Worm (Caenorhabditis elegans) whole organism, L1 larva: Measurements from ENCODE around the gene F49E8.6.
"Not testable (repeated sequence)": the region's sequence is repeated elsewhere in the genome, so short reads cannot be mapped to it uniquely, and the experiment has no call there.

Experiments
- C16A3.4 ChIP-seq: fragments of 150-350 bp; optimal IDR thresholded peaks from 2 replicates; lab custom pipeline; 2014; ENCODE audit warnings: missing biosample characterization, missing genetic modification characterization
- F16B12.6 ChIP-seq: fragments of 150-350 bp; optimal IDR thresholded peaks from 2 replicates; lab custom pipeline; 2014; ENCODE audit warnings: missing biosample characterization, missing genetic modification characterization
- aha-1 ChIP-seq: fragments of 150-350 bp; optimal IDR thresholded peaks from 2 replicates; lab custom pipeline; 2014; ENCODE audit warnings: missing biosample characterization, missing genetic modification characterization
- aly-2 ChIP-seq: fragments of 150-350 bp; optimal IDR thresholded peaks from 2 replicates; lab custom pipeline; 2014; ENCODE audit warnings: missing biosample characterization, missing genetic modification characterization
- ama-1 ChIP-seq: fragments of 150-350 bp; optimal IDR thresholded peaks from 2 replicates; lab custom pipeline; 2014
- blmp-1 ChIP-seq: fragments of 150-350 bp; optimal IDR thresholded peaks from 2 replicates; lab custom pipeline; 2014; ENCODE audit warnings: missing biosample characterization, missing genetic modification characterization
- ceh-88 ChIP-seq: fragments of 200-800 bp; sonication (Bioruptor generic); IDR thresholded peaks from 2 replicates; pipeline ENCODE4 v1.3.6; 2022; ENCODE audit warnings: missing genetic modification characterization, missing compliant biosample characterization
- ceh-90 ChIP-seq: sonication (generic microtip); optimal IDR thresholded peaks from 2 replicates; lab custom pipeline; 2016; ENCODE audit warnings: missing genetic modification characterization, missing compliant biosample characterization
- ces-1 ChIP-seq: fragments of 150-350 bp; optimal IDR thresholded peaks from 2 replicates; lab custom pipeline; 2014; ENCODE audit warnings: missing biosample characterization, missing genetic modification reagents, missing genetic modification characterization
- dpl-1 ChIP-seq, 3 experiments: fragments of 150-350 bp in 2 of 3; sonication (generic microtip) in 1 of 3; optimal IDR thresholded peaks; 2 replicates each; lab custom pipeline; 2014 to 2017; ENCODE audit warnings: missing biosample characterization in 3 of 3, missing genetic modification characterization in 3 of 3, missing genetic modification reagents in 3 of 3
- dsc-1 ChIP-seq: sonication (generic microtip); optimal IDR thresholded peaks from 2 replicates; lab custom pipeline; 2016; ENCODE audit warnings: mild to moderate bottlenecking, missing genetic modification characterization, missing compliant biosample characterization
- efl-1 ChIP-seq, 4 experiments: fragments of 150-350 bp; optimal IDR thresholded peaks in 3 of 4; peaks in 1 of 4; 1 replicate in 1 of 4; 2 replicates in 3 of 4; lab custom pipeline; 2014; ENCODE audit warnings: missing biosample characterization in 2 of 4, missing genetic modification characterization in 2 of 4, missing genetic modification reagents in 2 of 4
- efl-3 ChIP-seq: fragments of 200-800 bp; sonication (Bioruptor generic); optimal IDR thresholded peaks from 2 replicates; lab custom pipeline; 2018; ENCODE audit warnings: mild to moderate bottlenecking, missing genetic modification characterization, missing compliant biosample characterization
- elt-3 ChIP-seq, 6 experiments: fragments of 150-350 bp in 1 of 6; sonication (generic microtip); optimal IDR thresholded peaks; 2 replicates each; lab custom pipeline; 2017 to 2018; ENCODE audit warnings: missing biosample characterization in 6 of 6, missing genetic modification characterization in 6 of 6, inconsistent platforms in 1 of 6
- fkh-10 ChIP-seq: sonication (generic microtip); optimal IDR thresholded peaks from 2 replicates; lab custom pipeline; 2017; ENCODE audit warnings: missing biosample characterization, missing genetic modification reagents, missing genetic modification characterization
- fkh-4 ChIP-seq: sonication (generic microtip); optimal IDR thresholded peaks from 2 replicates; lab custom pipeline; 2016; ENCODE audit warnings: missing compliant biosample characterization, missing genetic modification characterization, borderline replicate concordance
- fkh-8 ChIP-seq: sonication (generic microtip); optimal IDR thresholded peaks from 2 replicates; lab custom pipeline; 2016; ENCODE audit warnings: mild to moderate bottlenecking, missing genetic modification characterization, missing compliant biosample characterization
- fos-1 ChIP-seq: fragments of 150-350 bp; optimal IDR thresholded peaks from 2 replicates; lab custom pipeline; 2014; ENCODE audit warnings: missing biosample characterization, missing genetic modification characterization
- grh-1 ChIP-seq: fragments of 200-800 bp; sonication (Bioruptor generic); IDR thresholded peaks from 2 replicates; pipeline ENCODE4 v1.3.6; 2022; ENCODE audit warnings: missing genetic modification reagents, missing genetic modification characterization, missing compliant biosample characterization
- jun-1 ChIP-seq: fragments of 150-350 bp; optimal IDR thresholded peaks from 2 replicates; lab custom pipeline; 2014; ENCODE audit warnings: missing biosample characterization, missing genetic modification reagents, missing genetic modification characterization
- lin-13 ChIP-seq: fragments of 150-350 bp; optimal IDR thresholded peaks from 2 replicates; lab custom pipeline; 2014; ENCODE audit warnings: missing biosample characterization, missing genetic modification reagents, missing genetic modification characterization
- lin-14 ChIP-seq: fragments of 200-800 bp; sonication (Bioruptor generic); optimal IDR thresholded peaks from 2 replicates; lab custom pipeline; 2018; ENCODE audit warnings: mild to moderate bottlenecking, missing genetic modification characterization, moderate library complexity, missing compliant biosample characterization
- lin-15B ChIP-seq: fragments of 150-350 bp; sonication (generic microtip); optimal IDR thresholded peaks from 3 replicates; lab custom pipeline; 2014; ENCODE audit warnings: missing biosample characterization, missing genetic modification characterization
- lin-35 ChIP-seq, 2 experiments: fragments of 150-350 bp; optimal IDR thresholded peaks; 2 replicates each; lab custom pipeline; 2014; ENCODE audit warnings: missing biosample characterization in 2 of 2, missing genetic modification characterization in 2 of 2, missing genetic modification reagents in 2 of 2
- lin-39 ChIP-seq: fragments of 150-350 bp; optimal IDR thresholded peaks from 2 replicates; lab custom pipeline; 2014; ENCODE audit warnings: missing biosample characterization, missing genetic modification reagents, missing genetic modification characterization
- lir-3 ChIP-seq: sonication (generic microtip); optimal IDR thresholded peaks from 2 replicates; lab custom pipeline; 2016; ENCODE audit warnings: mild to moderate bottlenecking, missing genetic modification characterization, moderate library complexity, missing compliant biosample characterization; ENCODE audit not compliant: poor library complexity
- lsy-2 ChIP-seq, 2 experiments: fragments of 150-350 bp; optimal IDR thresholded peaks; 2 replicates each; lab custom pipeline; 2014; ENCODE audit warnings: missing biosample characterization in 2 of 2, missing genetic modification characterization in 2 of 2
- mab-9 ChIP-seq: fragments of 200-800 bp; sonication (Bioruptor generic); IDR thresholded peaks from 2 replicates; pipeline ENCODE4 v1.3.6; 2022; ENCODE audit warnings: missing genetic modification reagents, missing genetic modification characterization, missing compliant biosample characterization
- mdl-1 ChIP-seq, 2 experiments: fragments of 150-350 bp; optimal IDR thresholded peaks; 2 replicates each; lab custom pipeline; 2014 to 2017; ENCODE audit warnings: missing biosample characterization in 2 of 2, missing genetic modification characterization in 2 of 2, inconsistent platforms in 1 of 2
- mef-2 ChIP-seq: fragments of 150-350 bp; optimal IDR thresholded peaks from 2 replicates; lab custom pipeline; 2014; ENCODE audit warnings: missing biosample characterization, missing genetic modification characterization
- mep-1 ChIP-seq: fragments of 150-350 bp; optimal IDR thresholded peaks from 2 replicates; lab custom pipeline; 2014; ENCODE audit warnings: missing biosample characterization, missing genetic modification characterization
- nhr-12 ChIP-seq: sonication (generic microtip); optimal IDR thresholded peaks from 2 replicates; lab custom pipeline; 2017; ENCODE audit warnings: missing biosample characterization, missing genetic modification characterization
- nhr-20 ChIP-seq: sonication (generic microtip); optimal IDR thresholded peaks from 2 replicates; lab custom pipeline; 2016; ENCODE audit warnings: mild to moderate bottlenecking, missing genetic modification characterization, missing compliant biosample characterization
- nhr-237 ChIP-seq: fragments of 150-350 bp; optimal IDR thresholded peaks from 2 replicates; lab custom pipeline; 2014; ENCODE audit warnings: missing biosample characterization, missing genetic modification characterization
- nhr-28 ChIP-seq: fragments of 150-350 bp; optimal IDR thresholded peaks from 2 replicates; lab custom pipeline; 2014; ENCODE audit warnings: missing biosample characterization, missing genetic modification characterization
- nhr-47 ChIP-seq: sonication (generic microtip); optimal IDR thresholded peaks from 2 replicates; lab custom pipeline; 2016; ENCODE audit warnings: mild to moderate bottlenecking, missing genetic modification characterization, moderate library complexity, missing compliant biosample characterization
- nhr-77 ChIP-seq: fragments of 150-350 bp; optimal IDR thresholded peaks from 2 replicates; lab custom pipeline; 2014; ENCODE audit warnings: missing biosample characterization, missing genetic modification characterization
- nhr-84 ChIP-seq: sonication (generic microtip); optimal IDR thresholded peaks from 2 replicates; lab custom pipeline; 2017; ENCODE audit warnings: missing biosample characterization, missing genetic modification characterization
- nhr-85 ChIP-seq: sonication (generic microtip); peaks from one replicate; lab custom pipeline; 2016; ENCODE audit warnings: missing genetic modification characterization, inconsistent platforms, missing compliant biosample characterization
- nhr-90 ChIP-seq: sonication (generic microtip); optimal IDR thresholded peaks from 2 replicates; lab custom pipeline; 2016; ENCODE audit warnings: mild to moderate bottlenecking, missing genetic modification characterization, missing compliant biosample characterization; ENCODE audit not compliant: poor library complexity
- pax-3 ChIP-seq: fragments of 200-800 bp; sonication (Bioruptor generic); optimal IDR thresholded peaks from 2 replicates; lab custom pipeline; 2018; ENCODE audit warnings: mild to moderate bottlenecking, missing genetic modification characterization, moderate library complexity, missing compliant biosample characterization
- pqm-1 ChIP-seq: sonication (generic microtip); optimal IDR thresholded peaks from 3 replicates; lab custom pipeline; 2017; ENCODE audit warnings: missing biosample characterization, missing genetic modification characterization
- rnt-1 ChIP-seq: sonication (generic microtip); optimal IDR thresholded peaks from 2 replicates; lab custom pipeline; 2016; ENCODE audit warnings: mild to moderate bottlenecking, missing genetic modification characterization, moderate library complexity, missing compliant biosample characterization
- skn-1 ChIP-seq: fragments of 150-350 bp; optimal IDR thresholded peaks from 2 replicates; lab custom pipeline; 2014; ENCODE audit warnings: missing biosample characterization, missing genetic modification characterization
- snpc-4 ChIP-seq: fragments of 150-350 bp; optimal IDR thresholded peaks from 2 replicates; lab custom pipeline; 2014; ENCODE audit warnings: missing biosample characterization, missing genetic modification characterization
- snu-23 ChIP-seq: sonication (generic microtip); optimal IDR thresholded peaks from 2 replicates; lab custom pipeline; 2016; ENCODE audit warnings: missing genetic modification characterization, missing compliant biosample characterization
- sptf-1 ChIP-seq: fragments of 150-350 bp; optimal IDR thresholded peaks from 2 replicates; lab custom pipeline; 2014; ENCODE audit warnings: missing biosample characterization, missing genetic modification characterization
- tbx-2 ChIP-seq: sonication (generic microtip); optimal IDR thresholded peaks from 2 replicates; lab custom pipeline; 2016; ENCODE audit warnings: missing genetic modification characterization, missing compliant biosample characterization
- unc-86 ChIP-seq: sonication (generic microtip); optimal IDR thresholded peaks from 2 replicates; lab custom pipeline; 2016; ENCODE audit warnings: missing genetic modification characterization, missing compliant biosample characterization
- xbp-1 ChIP-seq: sonication (generic microtip); optimal IDR thresholded peaks from 2 replicates; lab custom pipeline; 2016; ENCODE audit warnings: missing genetic modification characterization, missing compliant biosample characterization
- zag-1 ChIP-seq: fragments of 150-350 bp; optimal IDR thresholded peaks from 2 replicates; lab custom pipeline; 2014; ENCODE audit warnings: missing biosample characterization, missing genetic modification characterization

F49E8.6 gene

DNA sequence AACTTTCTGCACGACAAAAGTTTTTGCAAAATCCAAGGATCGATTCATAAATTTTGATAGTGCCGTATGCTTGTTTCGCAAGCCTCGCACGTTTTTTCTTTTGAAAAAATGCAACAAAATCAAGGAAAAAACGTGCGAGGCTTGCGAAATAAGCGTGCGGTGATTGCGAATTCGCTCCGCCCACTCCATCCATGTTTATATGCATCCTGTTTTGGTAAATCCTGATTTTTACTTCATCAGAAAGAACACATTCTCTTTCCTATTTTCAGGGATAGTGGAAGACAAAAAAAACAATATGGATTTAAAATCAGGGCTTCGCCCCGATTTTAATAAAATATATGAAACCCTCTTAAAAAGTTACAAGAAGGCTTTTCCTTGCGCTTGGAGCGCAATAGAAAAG lies 9.4 kb upstream of the F49E8.6 start, which contains the start of gene F32E10.9:
Gene F32E10.9, minus strand, starts transcription at position 101 of the 400 bp plus-strand sequence.
- not testable (repeated sequence) for TF ChIP-seq lin-39 (tag; lab: Kevin White, UChicago); elt-3 (tag; optimal IDR thresholded peaks at IDR 0.05; lab: Kevin White, UChicago); skn-1

ce11 chrIV:7561614-7562142 lies 7.2 kb upstream of the F49E8.6 start, which contains the start of gene ima-3:
TSS of gene ima-3 (minus strand) at chrIV:7561664.
- TF ChIP-seq grh-1 (GFP tag; lab: Robert Waterston, UW) (no peak), lsy-2 (tag; optimal IDR thresholded peaks at IDR 0.05; lab: Kevin White, UChicago) (peak; percentile 8 to 86), rnt-1 (peak; percentile 41), dpl-1 (GFP tag; optimal IDR thresholded peaks at IDR 0.05; lab: Kevin White, UChicago) (peak; percentile 4 to 67 (median 29)), xbp-1 (tag; lab: Kevin White, UChicago) (no peak), nhr-12 (tag; lab: Kevin White, UChicago) (no peak), fos-1 (tag; lab: Kevin White, UChicago) (no peak), nhr-85 (no peak), sptf-1 (tag; lab: Kevin White, UChicago) (no peak), snu-23 (GFP tag; lab: Kevin White, UChicago) (peak; percentile 29), pax-3 (tag; lab: Kevin White, UChicago) (no peak), efl-3 (no peak), nhr-47 (tag; lab: Kevin White, UChicago) (peak; percentile 14), ces-1 (no peak), aha-1 (no peak), C16A3.4 (tag; lab: Kevin White, UChicago) (peak; percentile 87), tbx-2 (tag; lab: Kevin White, UChicago) (peak; percentile 5), snpc-4 (tag; lab: Kevin White, UChicago) (peak; percentile 2), lin-35 (GFP tag; optimal IDR thresholded peaks at IDR 0.05; lab: Kevin White, UChicago) (peak; percentile 20 to 78), zag-1 (tag; lab: Kevin White, UChicago) (no peak), lin-14 (GFP tag; lab: Kevin White, UChicago) (peak; percentile 16), ceh-90 (no peak), nhr-77 (tag; lab: Kevin White, UChicago) (peak; percentile 48), fkh-4 (no peak), nhr-28 (tag; lab: Kevin White, UChicago) (no peak), nhr-20 (no peak), mep-1 (peak; percentile 28), aly-2 (tag; lab: Kevin White, UChicago) (no peak), fkh-10 (GFP tag; lab: Kevin White, UChicago) (no peak), mef-2 (tag; lab: Kevin White, UChicago) (no peak), blmp-1 (tag; lab: Kevin White, UChicago) (peak; percentile 69), nhr-84 (tag; lab: Kevin White, UChicago) (no peak), lin-39 (tag; lab: Kevin White, UChicago) (no peak), dsc-1 (tag; lab: Kevin White, UChicago) (no peak), nhr-90 (tag; lab: Kevin White, UChicago) (no peak), ama-1 (lab: Kevin White, UChicago) (no peak), unc-86 (tag; lab: Kevin White, UChicago) (no peak), ceh-88 (no peak), nhr-237 (tag; lab: Kevin White, UChicago) (no peak), mdl-1 (tag; optimal IDR thresholded peaks at IDR 0.05; lab: Kevin White, UChicago) (no peak), jun-1 (tag; lab: Kevin White, UChicago) (no peak), F16B12.6 (tag; lab: Kevin White, UChicago) (peak; percentile 13), fkh-8 (tag; lab: Kevin White, UChicago) (no peak), lin-13 (GFP tag; lab: Kevin White, UChicago) (no peak), lin-15B (tag; lab: Kevin White, UChicago) (peak; percentile 80), efl-1 (optimal IDR thresholded peaks at IDR 0.05; lab: Kevin White, UChicago) (peak; percentile 40 to 63), efl-1 (GFP tag; optimal IDR thresholded peaks at IDR 0.05 in 1 of 2; lab: Kevin White, UChicago) (peak in 1 of 2 experiments; percentile 33), pqm-1 (tag; lab: Kevin White, UChicago) (no peak), lir-3 (tag; lab: Kevin White, UChicago) (no peak), mab-9 (GFP tag; lab: Robert Waterston, UW) (no peak)
